Fruit fly (Drosophila melanogaster): ENCODE results near the gene Wdr82.

Wdr82 gene

dm6 chr2L:8403286-8404270, 29.3 kb downstream of the Wdr82 start, which contains the start of gene emb (continued):
- no peak for TF ChIP-seq CG10274 (GFP tag; optimal IDR thresholded peaks at IDR 0.05)
- TF ChIP-seq ATbp (GFP tag; optimal IDR thresholded peaks at IDR 0.05) = no peak
- TF ChIP-seq sob (GFP tag; IDR thresholded peaks at IDR 0.05) = peak; percentile 57; the same call in 1 of the 2 replicates
- no peak for TF ChIP-seq Usf (GFP tag; optimal IDR thresholded peaks at IDR 0.05)
- TF ChIP-seq BtbVII (GFP tag; optimal IDR thresholded peaks at IDR 0.05) = no peak
- peak; percentile 59 for TF ChIP-seq Antp (GFP tag; optimal IDR thresholded peaks at IDR 0.05)
- no peak for TF ChIP-seq Mrtf (GFP tag; IDR thresholded peaks at IDR 0.05)
- TF ChIP-seq amos (GFP tag; IDR thresholded peaks at IDR 0.05; ENCODE audit: partially characterized antibody) = peak; percentile 94
- TF ChIP-seq NC2α (GFP tag; optimal IDR thresholded peaks at IDR 0.05) = no peak
- TF ChIP-seq CG8089 (GFP tag; optimal IDR thresholded peaks at IDR 0.05) = peak; percentile 43
- TF ChIP-seq CG3847 (GFP tag; IDR thresholded peaks at IDR 0.05) = peak; percentile 59
- TF ChIP-seq B-H1 (GFP tag; IDR thresholded peaks at IDR 0.05) = no peak
- TF ChIP-seq CG15601 (tag; optimal IDR thresholded peaks at IDR 0.05) = peak; percentile 47
- no peak for TF ChIP-seq abd-A (tag; optimal IDR thresholded peaks at IDR 0.05)
- peak; percentile 45 for TF ChIP-seq Meics (GFP tag; optimal IDR thresholded peaks at IDR 0.05)
- no peak for TF ChIP-seq ash1 (GFP tag; optimal IDR thresholded peaks at IDR 0.05)
- peak; percentile 58 for TF ChIP-seq NFAT (GFP tag; IDR thresholded peaks at IDR 0.05)
- TF ChIP-seq gcm (GFP tag; optimal IDR thresholded peaks at IDR 0.05) = no peak
- TF ChIP-seq CG12219 (GFP tag; optimal IDR thresholded peaks at IDR 0.05) = peak; percentile 0
- 0 out of 3 replicates have a peak, but pooled peaks have one; percentile 57 for TF ChIP-seq Dbx (GFP tag; IDR thresholded peaks at IDR 0.05)
- no peak for TF ChIP-seq CG4730 (GFP tag; IDR thresholded peaks at IDR 0.05)
- no peak for TF ChIP-seq bigmax (GFP tag; optimal IDR thresholded peaks at IDR 0.05)
- no peak for TF ChIP-seq CkIIα-i1 (GFP tag; IDR thresholded peaks at IDR 0.05)
- TF ChIP-seq hkb (optimal IDR thresholded peaks at IDR 0.05) = no peak
- TF ChIP-seq hkb (GFP tag; IDR thresholded peaks at IDR 0.05) = no peak
- TF ChIP-seq CG6813 (GFP tag; optimal IDR thresholded peaks at IDR 0.05) = no peak
- TF ChIP-seq Oaz (GFP tag; IDR thresholded peaks at IDR 0.05) = no peak
- peak; percentile 49 for TF ChIP-seq grau (tag; optimal IDR thresholded peaks at IDR 0.05)
- TF ChIP-seq CG14710 (tag; optimal IDR thresholded peaks at IDR 0.05) = peak; percentile 97
- TF ChIP-seq Taf1 (GFP tag; IDR thresholded peaks at IDR 0.05) = 0 out of 2 replicates have a peak, but pooled peaks have one; percentile 24
- peak; percentile 36 for TF ChIP-seq caup (GFP tag; optimal IDR thresholded peaks at IDR 0.05; ENCODE audit: severe bottlenecking)
- peak; percentile 17; the same call in 1 of the 2 replicates for TF ChIP-seq CG9215 (GFP tag; IDR thresholded peaks at IDR 0.05)
- TF ChIP-seq Myb (GFP tag; optimal IDR thresholded peaks at IDR 0.05) = peak; percentile 59
- TF ChIP-seq CG4282 (GFP tag; optimal IDR thresholded peaks at IDR 0.05) = no peak
- TF ChIP-seq tx (GFP tag; optimal IDR thresholded peaks at IDR 0.05) = peak; percentile 44
- no peak for TF ChIP-seq CG10462 (GFP tag; optimal IDR thresholded peaks at IDR 0.05)
- TF ChIP-seq scrt (GFP tag; optimal IDR thresholded peaks at IDR 0.05) = no peak
- TF ChIP-seq HHEX (GFP tag; optimal IDR thresholded peaks at IDR 0.05) = no peak
- no peak for TF ChIP-seq TFAM (GFP tag; optimal IDR thresholded peaks at IDR 0.05)
- TF ChIP-seq ewg (GFP tag; optimal IDR thresholded peaks at IDR 0.05) = peak; percentile 53
- no peak for TF ChIP-seq gt (GFP tag; IDR thresholded peaks at IDR 0.05)
- TF ChIP-seq Jarid2 (GFP tag; optimal IDR thresholded peaks at IDR 0.05) = no peak
- TF ChIP-seq Hey (tag; optimal IDR thresholded peaks at IDR 0.05) = no peak
- TF ChIP-seq Dek (tag; optimal IDR thresholded peaks at IDR 0.05) = no peak
- peak; percentile 7 for TF ChIP-seq fd96Cb (tag; optimal IDR thresholded peaks at IDR 0.05)
- no peak for TF ChIP-seq CG15479 (GFP tag; optimal IDR thresholded peaks at IDR 0.05)
- peak; percentile 82 for TF ChIP-seq Sin3A (optimal IDR thresholded peaks at IDR 0.05)
- TF ChIP-seq CG7963 (GFP tag; IDR thresholded peaks at IDR 0.05; ENCODE audit: partially characterized antibody) = peak; percentile 99
- no peak for TF ChIP-seq CG11085 (GFP tag; IDR thresholded peaks at IDR 0.05)

All from whole organism, embryonic.